Worm (Caenorhabditis elegans) whole organism, L3 larva: ENCODE results near the gene C25E10.5.
A peak's percentile ranks its signal among the peaks of the same experiment; 100 is the strongest.

Source experiments
- R02D3.7 ChIP-seq: fragments of 150-350 bp; optimal IDR thresholded peaks from 2 replicates; lab custom pipeline; 2014; ENCODE audit warnings: missing biosample characterization, missing genetic modification characterization
- ZK546.5 ChIP-seq: sonication (generic microtip); optimal IDR thresholded peaks from 2 replicates; lab custom pipeline; 2017; ENCODE audit warnings: missing biosample characterization, missing genetic modification characterization
- ama-1 ChIP-seq: fragments of 150-350 bp; optimal IDR thresholded peaks from 2 replicates; lab custom pipeline; 2018
- ceh-82 ChIP-seq: fragments of 150-350 bp; optimal IDR thresholded peaks from 2 replicates; lab custom pipeline; 2014; ENCODE audit warnings: missing biosample characterization, missing genetic modification characterization
- daf-12 ChIP-seq: fragments of 150-350 bp; optimal IDR thresholded peaks from 2 replicates; lab custom pipeline; 2014; ENCODE audit warnings: missing biosample characterization, missing genetic modification reagents, missing genetic modification characterization
- egl-27 ChIP-seq: sonication (generic microtip); optimal IDR thresholded peaks from 4 replicates; lab custom pipeline; 2017; ENCODE audit warnings: missing biosample characterization, missing genetic modification reagents, missing genetic modification characterization
- egl-5 ChIP-seq: fragments of 150-350 bp; optimal IDR thresholded peaks from 2 replicates; lab custom pipeline; 2017; ENCODE audit warnings: missing biosample characterization, missing genetic modification reagents, missing genetic modification characterization, inconsistent platforms
- elt-1 ChIP-seq: fragments of 150-350 bp; optimal IDR thresholded peaks from 2 replicates; lab custom pipeline; 2014; ENCODE audit warnings: missing biosample characterization, missing genetic modification characterization
- elt-2 ChIP-seq: sonication (generic microtip); optimal IDR thresholded peaks from 2 replicates; lab custom pipeline; 2016; ENCODE audit warnings: missing genetic modification reagents, mild to moderate bottlenecking, missing genetic modification characterization, missing compliant biosample characterization
- elt-3 ChIP-seq, 3 experiments: fragments of 150-350 bp in 1 of 3; sonication (generic microtip) in 2 of 3; optimal IDR thresholded peaks; 2 replicates in 2 of 3; 4 replicates in 1 of 3; lab custom pipeline; 2014 to 2017; ENCODE audit warnings: missing biosample characterization in 3 of 3, missing genetic modification characterization in 3 of 3
- eor-1 ChIP-seq, 2 experiments: fragments of 150-350 bp; optimal IDR thresholded peaks; 2 replicates each; lab custom pipeline; 2014 to 2018; ENCODE audit warnings: missing biosample characterization in 2 of 2, missing genetic modification characterization in 2 of 2
- fkh-10 ChIP-seq: sonication (generic microtip); optimal IDR thresholded peaks from 2 replicates; lab custom pipeline; 2017; ENCODE audit warnings: missing biosample characterization, missing genetic modification reagents, missing genetic modification characterization
- fkh-2 ChIP-seq: fragments of 150-350 bp; optimal IDR thresholded peaks from 2 replicates; lab custom pipeline; 2014; ENCODE audit warnings: missing biosample characterization, missing genetic modification reagents, missing genetic modification characterization
- hmg-11 ChIP-seq: sonication (generic microtip); optimal IDR thresholded peaks from 2 replicates; lab custom pipeline; 2016; ENCODE audit warnings: missing genetic modification characterization, missing compliant biosample characterization
- lin-15B ChIP-seq: fragments of 150-350 bp; optimal IDR thresholded peaks from 2 replicates; lab custom pipeline; 2014; ENCODE audit warnings: missing biosample characterization, missing genetic modification characterization
- lin-39 ChIP-seq: fragments of 150-350 bp; optimal IDR thresholded peaks from 2 replicates; lab custom pipeline; 2018; ENCODE audit warnings: missing biosample characterization, missing genetic modification reagents, missing genetic modification characterization
- lsy-12 ChIP-seq: sonication (generic microtip); optimal IDR thresholded peaks from 2 replicates; lab custom pipeline; 2016; ENCODE audit warnings: mild to moderate bottlenecking, missing genetic modification characterization, missing compliant biosample characterization
- mdl-1 ChIP-seq: fragments of 150-350 bp; optimal IDR thresholded peaks from 2 replicates; lab custom pipeline; 2014; ENCODE audit warnings: missing biosample characterization, missing genetic modification characterization
- nfya-1 ChIP-seq: sonication (generic microtip); optimal IDR thresholded peaks from 2 replicates; lab custom pipeline; 2017; ENCODE audit warnings: missing genetic modification characterization, mild to moderate bottlenecking, missing compliant biosample characterization, antibody characterized with exemption, moderate library complexity; ENCODE audit not compliant: insufficient read depth
- nhr-11 ChIP-seq: fragments of 150-350 bp; optimal IDR thresholded peaks from 2 replicates; lab custom pipeline; 2014; ENCODE audit warnings: missing biosample characterization, missing genetic modification characterization
- nhr-12 ChIP-seq: fragments of 150-350 bp; optimal IDR thresholded peaks from 2 replicates; lab custom pipeline; 2014; ENCODE audit warnings: missing biosample characterization, missing genetic modification characterization
- nhr-25 ChIP-seq: sonication (generic microtip); optimal IDR thresholded peaks from 2 replicates; lab custom pipeline; 2017; ENCODE audit warnings: missing biosample characterization, missing genetic modification characterization
- nhr-28 ChIP-seq: fragments of 150-350 bp; optimal IDR thresholded peaks from 2 replicates; lab custom pipeline; 2014; ENCODE audit warnings: missing biosample characterization, missing genetic modification characterization
- nhr-67 ChIP-seq: fragments of 150-350 bp; optimal IDR thresholded peaks from 2 replicates; lab custom pipeline; 2014; ENCODE audit warnings: missing biosample characterization, missing genetic modification characterization
- nhr-76 ChIP-seq: fragments of 150-350 bp; sonication (generic microtip); optimal IDR thresholded peaks from 5 replicates; lab custom pipeline; 2014; ENCODE audit warnings: missing biosample characterization, missing genetic modification characterization
- pha-4 ChIP-seq: fragments of 150-350 bp; optimal IDR thresholded peaks from 2 replicates; lab custom pipeline; 2014; ENCODE audit warnings: missing biosample characterization, missing genetic modification reagents, missing genetic modification characterization
- pqm-1 ChIP-seq: fragments of 150-350 bp; optimal IDR thresholded peaks from 2 replicates; lab custom pipeline; 2017; ENCODE audit warnings: missing biosample characterization, missing genetic modification characterization, inconsistent platforms
- skn-1 ChIP-seq: fragments of 150-350 bp; optimal IDR thresholded peaks from 2 replicates; lab custom pipeline; 2014; ENCODE audit warnings: missing biosample characterization, missing genetic modification characterization
- zag-1 ChIP-seq: fragments of 150-350 bp; optimal IDR thresholded peaks from 2 replicates; lab custom pipeline; 2014; ENCODE audit warnings: missing biosample characterization, missing genetic modification characterization
- ztf-11 ChIP-seq: fragments of 150-350 bp; optimal IDR thresholded peaks from 2 replicates; lab custom pipeline; 2014; ENCODE audit warnings: missing biosample characterization, missing genetic modification characterization
- ztf-4 ChIP-seq: fragments of 150-350 bp; optimal IDR thresholded peaks from 2 replicates; lab custom pipeline; 2014; ENCODE audit warnings: missing biosample characterization, missing genetic modification characterization

Gene C25E10.5

DNA sequence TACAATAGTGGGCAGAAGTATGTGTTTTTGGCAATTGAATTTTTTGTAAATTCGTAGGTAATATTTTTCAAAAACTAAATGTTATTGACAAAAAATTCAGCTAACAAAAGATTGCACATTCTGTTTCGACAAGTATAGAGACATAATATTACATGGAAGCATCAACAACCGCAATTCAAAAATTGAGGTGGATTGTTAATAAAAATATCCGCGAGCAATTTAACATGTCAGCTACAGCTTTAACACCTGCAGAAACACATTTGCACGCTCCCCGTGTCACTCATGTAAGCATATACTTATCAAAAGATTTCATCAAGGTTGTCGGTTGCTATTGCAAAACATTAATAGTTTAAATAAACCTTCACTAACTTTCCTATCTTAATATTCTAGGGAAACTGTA is 5.3 kb downstream of the C25E10.5 start, which contains the start of gene srsx-34:
TSS of gene srsx-34 (plus strand) at position 301 of the 400 bp plus-strand sequence.
- TF ChIP-seq hmg-11 (tag; lab: Kevin White, UChicago), result no peak
- no peak for TF ChIP-seq ama-1 (lab: Kevin White, UChicago)
- TF ChIP-seq ZK546.5 (tag; lab: Kevin White, UChicago), result no peak
- TF ChIP-seq nfya-1 (tag; lab: Kevin White, UChicago), result no peak
- TF ChIP-seq mdl-1, result no peak
- no peak for TF ChIP-seq eor-1 (tag; optimal IDR thresholded peaks at IDR 0.05; lab: Kevin White, UChicago)
- TF ChIP-seq R02D3.7 (tag; lab: Kevin White, UChicago), result no peak
- no peak for TF ChIP-seq nhr-28 (tag; lab: Kevin White, UChicago)
- no peak for TF ChIP-seq lin-39 (tag; lab: Kevin White, UChicago)
- TF ChIP-seq egl-5 (tag; lab: Kevin White, UChicago), result no peak
- no peak for TF ChIP-seq nhr-25 (tag; lab: Kevin White, UChicago)
- TF ChIP-seq, all 47 proteins: peak for 0

DNA sequence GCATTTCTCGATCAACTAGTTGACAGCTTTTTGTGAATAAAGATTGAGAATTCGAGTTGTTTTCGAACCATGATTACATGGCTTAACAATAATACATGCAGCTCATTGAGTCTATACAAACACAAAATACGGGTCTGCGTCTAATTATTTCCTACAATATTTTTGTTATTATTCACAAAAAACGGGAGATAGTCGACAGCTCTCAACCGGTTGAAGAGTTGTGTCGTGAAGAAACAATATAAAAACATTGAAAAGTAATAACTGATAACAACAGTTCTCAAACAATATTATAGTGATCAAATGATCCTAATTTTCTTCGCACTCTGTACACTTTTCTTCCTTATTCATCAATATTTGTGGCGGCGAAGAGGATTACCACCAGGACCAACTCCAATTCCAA is 10.7 kb downstream of the C25E10.5 start, which contains the start of gene cyp-33B1:
TSS of gene cyp-33B1 (plus strand) at position 301 of the 400 bp plus-strand sequence.
- TF ChIP-seq elt-3 (tag; optimal IDR thresholded peaks at IDR 0.05; lab: Kevin White, UChicago) (no peak), ama-1 (lab: Kevin White, UChicago) (no peak), ztf-4 (no peak), nhr-67 (tag; lab: Kevin White, UChicago) (no peak), ztf-11 (tag; lab: Kevin White, UChicago) (no peak), hmg-11 (tag; lab: Kevin White, UChicago) (no peak), fkh-10 (GFP tag; lab: Kevin White, UChicago) (no peak), nfya-1 (tag; lab: Kevin White, UChicago) (no peak), egl-27 (tag; lab: Kevin White, UChicago) (no peak), daf-12 (tag; lab: Kevin White, UChicago) (no peak)
- TF ChIP-seq, all 47 proteins: peak for 0

DNA sequence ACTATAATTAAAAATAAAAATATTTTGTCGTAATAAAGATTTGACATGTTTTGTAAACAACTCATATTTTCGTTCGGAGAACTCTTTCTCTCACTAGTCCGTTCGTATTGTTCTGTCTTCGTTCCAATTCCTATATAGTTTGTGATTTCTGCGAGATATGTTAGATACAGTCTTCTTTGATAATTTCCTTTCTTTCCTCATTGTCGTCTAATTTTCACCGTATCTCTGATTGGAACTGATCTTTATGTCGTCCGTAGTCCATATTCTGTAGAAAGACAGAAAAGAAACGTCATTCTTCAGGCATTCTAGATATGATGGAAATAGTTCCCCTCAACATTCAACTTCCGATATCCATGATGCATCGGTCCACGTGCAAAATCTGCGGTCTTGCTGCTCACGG is 14.5 kb downstream of the C25E10.5 start, which contains the start of gene nhr-30:
TSS of gene nhr-30 (plus strand) at position 301 of the 400 bp plus-strand sequence.
- TF ChIP-seq ztf-11 (tag; lab: Kevin White, UChicago), result no peak
- TF ChIP-seq pha-4 (tag; lab: Kevin White, UChicago), result no peak
- TF ChIP-seq R02D3.7 (tag; lab: Kevin White, UChicago), result no peak

DNA sequence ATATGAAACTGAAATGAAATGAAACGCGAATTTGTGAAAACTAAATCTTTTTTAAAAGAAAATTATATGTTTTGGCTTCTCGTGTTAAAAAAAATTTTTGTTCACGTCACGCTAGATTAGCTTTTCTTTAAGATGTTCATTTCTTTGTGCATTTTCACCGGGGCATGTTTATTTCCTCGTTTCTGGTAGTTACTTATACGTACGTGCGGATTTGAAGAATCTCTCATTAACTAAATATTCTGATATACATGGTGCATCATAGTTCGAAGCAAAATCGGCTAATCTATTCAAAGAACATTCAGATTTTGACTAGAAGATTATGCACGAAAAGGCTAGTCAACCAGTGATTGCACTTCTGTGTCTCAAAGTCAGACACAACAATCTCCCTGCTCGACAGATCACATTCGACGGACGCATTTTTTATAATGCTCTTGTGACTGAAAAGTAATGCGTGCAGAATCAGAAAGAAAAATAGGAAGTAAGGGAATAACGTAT is 17.3 kb downstream of the C25E10.5 start, which contains the start of gene C25E10.17:
TSS of gene C25E10.17 (minus strand) at position 51 of the 495 bp plus-strand sequence.
- TF ChIP-seq elt-1 (tag; lab: Kevin White, UChicago) (no peak), nhr-11 (tag; lab: Kevin White, UChicago) (peak; percentile 23)

DNA sequence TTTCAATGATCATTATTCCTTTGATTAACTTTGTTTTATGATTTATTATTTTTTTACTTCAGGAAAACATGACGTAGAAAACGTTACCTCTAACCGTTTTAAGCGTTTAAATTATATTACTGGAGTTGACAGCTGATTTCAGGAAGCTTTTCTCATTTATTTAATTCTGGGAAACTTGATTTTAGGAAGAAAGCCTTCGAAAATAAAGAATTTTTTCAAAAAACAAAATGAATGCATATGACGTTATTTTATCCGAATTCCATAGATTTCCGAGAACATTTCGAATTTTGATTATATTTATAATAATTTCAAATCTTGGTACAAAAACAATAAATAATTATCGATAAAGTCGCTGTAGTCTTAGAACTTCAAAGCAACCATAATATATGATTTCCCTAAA is 18.9 kb downstream of the C25E10.5 start:
- TF ChIP-seq lin-15B (no peak), elt-1 (tag; lab: Kevin White, UChicago) (no peak), skn-1 (tag; lab: Kevin White, UChicago) (no peak), ceh-82 (no peak), fkh-2 (no peak), eor-1 (tag; optimal IDR thresholded peaks at IDR 0.05; lab: Kevin White, UChicago) (no peak), elt-3 (tag; optimal IDR thresholded peaks at IDR 0.05; lab: Kevin White, UChicago) (no peak), lin-39 (tag; lab: Kevin White, UChicago) (no peak)

DNA sequence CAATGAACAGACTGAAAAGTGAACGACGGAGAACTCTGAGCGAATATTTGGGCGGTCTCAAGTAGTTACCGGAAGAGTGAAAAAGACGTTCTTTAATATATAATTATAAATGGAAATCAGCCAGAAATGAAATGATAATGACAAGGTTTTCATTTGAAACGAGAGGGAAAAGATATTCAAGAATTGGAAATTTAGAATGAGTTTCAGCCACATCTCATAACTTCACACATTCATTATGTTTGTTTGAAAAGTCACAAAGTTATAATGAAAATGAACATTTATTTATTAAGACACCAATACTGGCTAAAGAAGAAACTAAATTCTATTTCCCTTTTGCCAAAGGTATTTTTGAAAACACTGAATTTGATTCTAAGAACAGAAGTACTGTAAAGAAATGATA is 20.8 kb downstream of the C25E10.5 start, which contains the start of gene C25E10.7:
TSS of gene C25E10.7 (minus strand) at position 101 of the 400 bp plus-strand sequence.
- no peak for TF ChIP-seq ama-1 (lab: Kevin White, UChicago)
- no peak for TF ChIP-seq ZK546.5 (tag; lab: Kevin White, UChicago)
- TF ChIP-seq mdl-1, result no peak
- no peak for TF ChIP-seq pha-4 (tag; lab: Kevin White, UChicago)
- TF ChIP-seq hmg-11 (tag; lab: Kevin White, UChicago), result no peak
- no peak for TF ChIP-seq zag-1 (tag; lab: Kevin White, UChicago)
- no peak for TF ChIP-seq nfya-1 (tag; lab: Kevin White, UChicago)
- TF ChIP-seq nhr-67 (tag; lab: Kevin White, UChicago), result no peak

DNA sequence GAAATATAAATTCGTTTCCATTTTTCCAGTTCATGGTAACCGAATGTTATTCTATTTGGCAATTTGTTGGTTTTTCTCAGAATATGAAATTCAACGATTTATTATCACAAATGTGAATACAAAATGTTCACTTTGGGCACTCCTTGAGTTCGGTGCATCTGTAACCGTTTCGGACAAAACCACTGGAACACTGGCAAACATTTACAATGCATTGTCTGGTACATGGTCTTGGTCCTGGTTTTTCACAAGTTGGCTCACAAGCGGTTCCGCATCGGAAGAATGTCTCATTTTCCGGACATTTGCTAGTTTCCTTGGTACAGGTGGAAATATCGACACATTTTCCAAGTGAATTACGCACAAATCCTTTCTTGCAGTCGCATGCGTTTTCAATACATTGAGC is 22.9 kb downstream of the C25E10.5 start:
- TF ChIP-seq nhr-12 (no peak), nhr-28 (tag; lab: Kevin White, UChicago) (no peak), pha-4 (tag; lab: Kevin White, UChicago) (no peak), skn-1 (tag; lab: Kevin White, UChicago) (no peak), zag-1 (tag; lab: Kevin White, UChicago) (no peak), elt-1 (tag; lab: Kevin White, UChicago) (no peak), nhr-76 (tag; lab: Kevin White, UChicago) (no peak), R02D3.7 (tag; lab: Kevin White, UChicago) (no peak), ztf-4 (no peak), elt-3 (tag; optimal IDR thresholded peaks at IDR 0.05; lab: Kevin White, UChicago) (no peak), pqm-1 (no peak), elt-2 (tag; lab: Kevin White, UChicago) (no peak), lsy-12 (no peak), ama-1 (lab: Kevin White, UChicago) (no peak), egl-5 (tag; lab: Kevin White, UChicago) (no peak), ceh-82 (no peak)
